Worm (Caenorhabditis elegans) whole organism, L1 larva: Measurements from ENCODE around the gene tag-10.
"Not testable (repeated sequence)": the region's sequence is repeated elsewhere in the genome, so short reads cannot be mapped to it uniquely, and the experiment has no call there.

Experiments used
- C34B4.2 ChIP-seq: sonication (generic microtip); optimal IDR thresholded peaks from 2 replicates; lab custom pipeline; 2017; ENCODE audit warnings: mild to moderate bottlenecking, missing genetic modification characterization, missing compliant biosample characterization
- F16B12.6 ChIP-seq: fragments of 150-350 bp; optimal IDR thresholded peaks from 2 replicates; lab custom pipeline; 2014; ENCODE audit warnings: missing biosample characterization, missing genetic modification characterization
- alr-1 ChIP-seq: fragments of 200-800 bp; sonication (Bioruptor generic); optimal IDR thresholded peaks from 2 replicates; lab custom pipeline; 2018; ENCODE audit warnings: borderline replicate concordance, mild to moderate bottlenecking, missing genetic modification characterization, missing compliant biosample characterization
- aly-2 ChIP-seq: fragments of 150-350 bp; optimal IDR thresholded peaks from 2 replicates; lab custom pipeline; 2014; ENCODE audit warnings: missing biosample characterization, missing genetic modification characterization
- ama-1 ChIP-seq: fragments of 150-350 bp; optimal IDR thresholded peaks from 2 replicates; lab custom pipeline; 2014
- blmp-1 ChIP-seq: fragments of 150-350 bp; optimal IDR thresholded peaks from 2 replicates; lab custom pipeline; 2014; ENCODE audit warnings: missing biosample characterization, missing genetic modification characterization
- ceh-63 ChIP-seq: fragments of 200-800 bp; sonication (Bioruptor generic); optimal IDR thresholded peaks from 2 replicates; lab custom pipeline; 2018; ENCODE audit warnings: mild to moderate bottlenecking, missing genetic modification characterization, missing compliant biosample characterization
- ceh-88 ChIP-seq: fragments of 200-800 bp; sonication (Bioruptor generic); IDR thresholded peaks from 2 replicates; pipeline ENCODE4 v1.3.6; 2022; ENCODE audit warnings: missing genetic modification characterization, missing compliant biosample characterization
- dsc-1 ChIP-seq: sonication (generic microtip); optimal IDR thresholded peaks from 2 replicates; lab custom pipeline; 2016; ENCODE audit warnings: mild to moderate bottlenecking, missing genetic modification characterization, missing compliant biosample characterization
- efl-1 ChIP-seq, 4 experiments: fragments of 150-350 bp; optimal IDR thresholded peaks in 3 of 4; peaks in 1 of 4; 1 replicate in 1 of 4; 2 replicates in 3 of 4; lab custom pipeline; 2014; ENCODE audit warnings: missing biosample characterization in 2 of 4, missing genetic modification characterization in 2 of 4, missing genetic modification reagents in 2 of 4
- elt-2 ChIP-seq: sonication (generic microtip); optimal IDR thresholded peaks from 2 replicates; lab custom pipeline; 2016; ENCODE audit warnings: missing genetic modification characterization, mild to moderate bottlenecking, inconsistent platforms, missing compliant biosample characterization, missing genetic modification reagents
- elt-3 ChIP-seq, 6 experiments: fragments of 150-350 bp in 1 of 6; sonication (generic microtip); optimal IDR thresholded peaks; 2 replicates each; lab custom pipeline; 2017 to 2018; ENCODE audit warnings: missing biosample characterization in 6 of 6, missing genetic modification characterization in 6 of 6, inconsistent platforms in 1 of 6
- ets-5 ChIP-seq: fragments of 200-800 bp; sonication (Bioruptor generic); IDR thresholded peaks from 2 replicates; pipeline ENCODE4 v1.3.6; 2022; ENCODE audit warnings: missing genetic modification characterization, missing compliant biosample characterization
- fkh-4 ChIP-seq: sonication (generic microtip); optimal IDR thresholded peaks from 2 replicates; lab custom pipeline; 2016; ENCODE audit warnings: missing compliant biosample characterization, missing genetic modification characterization, borderline replicate concordance
- fos-1 ChIP-seq: fragments of 150-350 bp; optimal IDR thresholded peaks from 2 replicates; lab custom pipeline; 2014; ENCODE audit warnings: missing biosample characterization, missing genetic modification characterization
- grh-1 ChIP-seq: fragments of 200-800 bp; sonication (Bioruptor generic); IDR thresholded peaks from 2 replicates; pipeline ENCODE4 v1.3.6; 2022; ENCODE audit warnings: missing genetic modification reagents, missing genetic modification characterization, missing compliant biosample characterization
- hlh-17 ChIP-seq: fragments of 200-800 bp; sonication (Bioruptor generic); optimal IDR thresholded peaks from 2 replicates; lab custom pipeline; 2018; ENCODE audit warnings: missing genetic modification characterization, mild to moderate bottlenecking, missing compliant biosample characterization, moderate library complexity, borderline replicate concordance
- hlh-4 ChIP-seq: sonication (generic microtip); optimal IDR thresholded peaks from 2 replicates; lab custom pipeline; 2016; ENCODE audit warnings: mild to moderate bottlenecking, missing genetic modification characterization, missing compliant biosample characterization
- hpl-2 ChIP-seq: fragments of 150-350 bp; optimal IDR thresholded peaks from 2 replicates; lab custom pipeline; 2014; ENCODE audit warnings: missing biosample characterization, missing genetic modification reagents, missing genetic modification characterization
- jun-1 ChIP-seq: fragments of 150-350 bp; optimal IDR thresholded peaks from 2 replicates; lab custom pipeline; 2014; ENCODE audit warnings: missing biosample characterization, missing genetic modification reagents, missing genetic modification characterization
- lin-14 ChIP-seq: fragments of 200-800 bp; sonication (Bioruptor generic); optimal IDR thresholded peaks from 2 replicates; lab custom pipeline; 2018; ENCODE audit warnings: mild to moderate bottlenecking, missing genetic modification characterization, moderate library complexity, missing compliant biosample characterization
- lin-15B ChIP-seq: fragments of 150-350 bp; sonication (generic microtip); optimal IDR thresholded peaks from 3 replicates; lab custom pipeline; 2014; ENCODE audit warnings: missing biosample characterization, missing genetic modification characterization
- lin-35 ChIP-seq, 2 experiments: fragments of 150-350 bp; optimal IDR thresholded peaks; 2 replicates each; lab custom pipeline; 2014; ENCODE audit warnings: missing biosample characterization in 2 of 2, missing genetic modification characterization in 2 of 2, missing genetic modification reagents in 2 of 2
- lsy-2 ChIP-seq, 2 experiments: fragments of 150-350 bp; optimal IDR thresholded peaks; 2 replicates each; lab custom pipeline; 2014; ENCODE audit warnings: missing biosample characterization in 2 of 2, missing genetic modification characterization in 2 of 2
- nhr-19 ChIP-seq: fragments of 200-800 bp; sonication (Bioruptor generic); conservative IDR thresholded peaks from 2 replicates; pipeline ENCODE4 v1.3.6; 2022; ENCODE audit warnings: missing genetic modification characterization, missing compliant biosample characterization
- nhr-20 ChIP-seq: sonication (generic microtip); optimal IDR thresholded peaks from 2 replicates; lab custom pipeline; 2016; ENCODE audit warnings: mild to moderate bottlenecking, missing genetic modification characterization, missing compliant biosample characterization
- nhr-237 ChIP-seq: fragments of 150-350 bp; optimal IDR thresholded peaks from 2 replicates; lab custom pipeline; 2014; ENCODE audit warnings: missing biosample characterization, missing genetic modification characterization
- nhr-47 ChIP-seq: sonication (generic microtip); optimal IDR thresholded peaks from 2 replicates; lab custom pipeline; 2016; ENCODE audit warnings: mild to moderate bottlenecking, missing genetic modification characterization, moderate library complexity, missing compliant biosample characterization
- nhr-71 ChIP-seq: sonication (generic microtip); optimal IDR thresholded peaks from 2 replicates; lab custom pipeline; 2016; ENCODE audit warnings: mild to moderate bottlenecking, missing genetic modification characterization, moderate library complexity, missing compliant biosample characterization
- nhr-77 ChIP-seq: fragments of 150-350 bp; optimal IDR thresholded peaks from 2 replicates; lab custom pipeline; 2014; ENCODE audit warnings: missing biosample characterization, missing genetic modification characterization
- nhr-84 ChIP-seq: sonication (generic microtip); optimal IDR thresholded peaks from 2 replicates; lab custom pipeline; 2017; ENCODE audit warnings: missing biosample characterization, missing genetic modification characterization
- nhr-90 ChIP-seq: sonication (generic microtip); optimal IDR thresholded peaks from 2 replicates; lab custom pipeline; 2016; ENCODE audit warnings: mild to moderate bottlenecking, missing genetic modification characterization, missing compliant biosample characterization; ENCODE audit not compliant: poor library complexity
- pax-3 ChIP-seq: fragments of 200-800 bp; sonication (Bioruptor generic); optimal IDR thresholded peaks from 2 replicates; lab custom pipeline; 2018; ENCODE audit warnings: mild to moderate bottlenecking, missing genetic modification characterization, moderate library complexity, missing compliant biosample characterization
- pqm-1 ChIP-seq: sonication (generic microtip); optimal IDR thresholded peaks from 3 replicates; lab custom pipeline; 2017; ENCODE audit warnings: missing biosample characterization, missing genetic modification characterization
- rnt-1 ChIP-seq: sonication (generic microtip); optimal IDR thresholded peaks from 2 replicates; lab custom pipeline; 2016; ENCODE audit warnings: mild to moderate bottlenecking, missing genetic modification characterization, moderate library complexity, missing compliant biosample characterization
- snpc-4 ChIP-seq: fragments of 150-350 bp; optimal IDR thresholded peaks from 2 replicates; lab custom pipeline; 2014; ENCODE audit warnings: missing biosample characterization, missing genetic modification characterization
- tlp-1 ChIP-seq: fragments of 150-350 bp; optimal IDR thresholded peaks from 2 replicates; lab custom pipeline; 2014; ENCODE audit warnings: missing biosample characterization, missing genetic modification characterization
- unc-30 ChIP-seq: sonication (generic microtip); optimal IDR thresholded peaks from 2 replicates; lab custom pipeline; 2017; ENCODE audit warnings: missing biosample characterization, missing genetic modification characterization
- unc-86 ChIP-seq: sonication (generic microtip); optimal IDR thresholded peaks from 2 replicates; lab custom pipeline; 2016; ENCODE audit warnings: missing genetic modification characterization, missing compliant biosample characterization
- unc-98 ChIP-seq: fragments of 200-800 bp; sonication (Bioruptor generic); IDR thresholded peaks from 2 replicates; pipeline ENCODE4 v1.3.6; 2022; ENCODE audit warnings: missing genetic modification characterization, missing compliant biosample characterization
- vab-15 ChIP-seq: sonication (generic microtip); optimal IDR thresholded peaks from 2 replicates; lab custom pipeline; 2017; ENCODE audit warnings: missing genotype, mild to moderate bottlenecking, missing genetic modification characterization, missing compliant biosample characterization
- zip-4 ChIP-seq: fragments of 200-800 bp; sonication (Bioruptor generic); optimal IDR thresholded peaks from 2 replicates; lab custom pipeline; 2018; ENCODE audit warnings: mild to moderate bottlenecking, missing genetic modification characterization, moderate library complexity, missing compliant biosample characterization
- ztf-11 ChIP-seq, 2 experiments: sonication (generic microtip); optimal IDR thresholded peaks; 2 replicates each; lab custom pipeline; 2016 to 2017; ENCODE audit warnings: missing genetic modification characterization in 2 of 2, missing biosample characterization in 1 of 2, missing compliant biosample characterization in 1 of 2

The tag-10 gene

ce11 chrII:13654723-13655122 lies 22.3 kb downstream of the tag-10 start, which contains the start of gene C31C9.9:
TSS of gene C31C9.9 (plus strand) at chrII:13655023.
- TF ChIP-seq zip-4 (GFP tag; lab: Kevin White, UChicago); C34B4.2 (tag; lab: Kevin White, UChicago); snpc-4 (tag; lab: Kevin White, UChicago): not testable (repeated sequence)

DNA sequence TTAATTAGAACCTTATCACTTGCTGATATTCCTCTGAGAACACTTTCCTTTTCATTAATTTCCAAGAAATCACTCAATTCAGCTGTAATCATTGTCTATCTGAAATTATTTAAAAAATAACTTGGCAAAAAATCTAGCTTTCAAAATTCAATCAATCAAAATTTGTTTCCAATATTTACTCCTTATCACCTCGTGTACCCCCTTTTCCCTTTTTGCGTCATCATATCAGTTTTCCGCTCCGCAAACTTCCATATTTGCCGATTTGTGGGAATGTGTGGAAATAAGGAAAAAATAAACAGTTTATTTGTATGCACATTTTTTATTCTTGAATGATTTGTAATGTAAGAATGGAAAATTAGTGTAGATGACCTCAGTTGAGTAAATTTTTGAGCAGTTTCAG lies 29.6 kb downstream of the tag-10 start, which contains the start of gene C31C9.6:
Gene C31C9.6, minus strand, starts transcription at position 101 of the 400 bp plus-strand sequence.
- not testable (repeated sequence) for TF ChIP-seq nhr-20; unc-86 (tag; lab: Kevin White, UChicago); nhr-90

ce11 chrII:13664416-13664815 lies 32.0 kb downstream of the tag-10 start:
- TF ChIP-seq nhr-20 (peak; percentile 39), lin-35 (GFP tag; optimal IDR thresholded peaks at IDR 0.05; lab: Kevin White, UChicago) (peak in 1 of 2 experiments; percentile 38), lin-14 (GFP tag; lab: Kevin White, UChicago) (peak; percentile 3), fkh-4 (tag; lab: Kevin White, UChicago) (no peak), efl-1 (optimal IDR thresholded peaks at IDR 0.05; lab: Kevin White, UChicago) (no peak), efl-1 (GFP tag; optimal IDR thresholded peaks at IDR 0.05 in 1 of 2; lab: Kevin White, UChicago) (peak in 1 of 2 experiments; percentile 53), elt-3 (tag; optimal IDR thresholded peaks at IDR 0.05; lab: Kevin White, UChicago) (peak in 2 of 6 experiments; percentile 47 to 77), elt-2 (tag; lab: Kevin White, UChicago) (peak; percentile 72), dsc-1 (tag; lab: Kevin White, UChicago) (no peak), blmp-1 (peak; percentile 50), rnt-1 (tag; lab: Kevin White, UChicago) (no peak), lsy-2 (tag; optimal IDR thresholded peaks at IDR 0.05; lab: Kevin White, UChicago) (peak in 1 of 2 experiments; percentile 78), nhr-237 (tag; lab: Kevin White, UChicago) (no peak), nhr-90 (peak; percentile 17), nhr-71 (tag; lab: Kevin White, UChicago) (peak; percentile 39)

DNA sequence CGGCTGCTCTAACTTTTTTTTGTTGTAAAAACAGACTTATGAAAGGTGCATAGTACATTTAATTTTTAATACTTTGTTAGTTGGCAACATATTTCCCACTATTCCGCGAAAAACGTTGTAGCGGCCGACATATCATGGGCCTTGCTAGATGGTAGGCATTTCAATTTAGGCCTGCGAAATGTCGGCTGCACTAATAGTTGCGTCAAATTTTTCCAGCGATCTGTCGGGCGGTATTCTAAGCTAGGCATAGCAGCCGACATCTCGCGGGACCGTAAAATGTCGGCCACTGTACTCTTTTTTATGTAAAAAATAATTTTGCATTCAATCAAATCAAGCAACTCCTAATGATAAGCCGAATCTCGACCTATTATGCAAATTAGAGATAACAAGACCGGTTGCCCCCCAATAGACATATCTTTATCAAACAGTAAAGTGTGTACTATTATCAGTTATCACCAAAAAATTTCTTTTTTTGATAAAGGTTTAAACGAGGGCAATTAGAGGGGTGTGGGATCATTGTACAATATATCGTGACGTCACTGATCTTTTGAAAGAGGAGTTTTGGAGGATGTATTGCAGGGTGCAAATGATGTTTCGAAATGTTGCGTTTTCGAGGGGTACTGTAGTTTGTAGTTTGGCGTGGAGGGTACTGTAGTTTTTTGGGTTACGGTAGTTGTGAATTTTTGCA lies 32.8 kb downstream of the tag-10 start:
- no peak for TF ChIP-seq lin-15B (tag; lab: Kevin White, UChicago)
- no peak for TF ChIP-seq vab-15 (tag; lab: Kevin White, UChicago)
- no peak for TF ChIP-seq hlh-17 (GFP tag; lab: Kevin White, UChicago)
- no peak for TF ChIP-seq ztf-11 (tag; optimal IDR thresholded peaks at IDR 0.05; lab: Kevin White, UChicago)
- TF ChIP-seq pqm-1 (tag; lab: Kevin White, UChicago), result no peak
- TF ChIP-seq hpl-2 (GFP tag; lab: Kevin White, UChicago), result no peak
- TF ChIP-seq nhr-19 (GFP tag; lab: Robert Waterston, UW), result 0 out of 2 replicates have a peak, but pooled peaks have one; percentile 4
- TF ChIP-seq nhr-47, result no peak
- no peak for TF ChIP-seq unc-98 (GFP tag; lab: Robert Waterston, UW)
- TF ChIP-seq fkh-4 (tag; lab: Kevin White, UChicago), result no peak
- no peak for TF ChIP-seq hlh-4 (tag; lab: Kevin White, UChicago)
- TF ChIP-seq ama-1, result no peak
- TF ChIP-seq ets-5 (GFP tag; lab: Robert Waterston, UW), result no peak
- TF ChIP-seq ceh-63, result no peak
- TF ChIP-seq fos-1 (tag; lab: Kevin White, UChicago), result no peak
- TF ChIP-seq nhr-237 (tag; lab: Kevin White, UChicago), result no peak
- TF ChIP-seq nhr-77 (tag; lab: Kevin White, UChicago), result no peak
- no peak for TF ChIP-seq pax-3 (tag; lab: Kevin White, UChicago)
- no peak for TF ChIP-seq ceh-88 (GFP tag; lab: Robert Waterston, UW)
- no peak for TF ChIP-seq snpc-4 (tag; lab: Kevin White, UChicago)
- no peak for TF ChIP-seq aly-2
- peak; percentile 15 for TF ChIP-seq jun-1 (tag; lab: Kevin White, UChicago)
- no peak for TF ChIP-seq zip-4 (GFP tag; lab: Kevin White, UChicago)
- no peak for TF ChIP-seq alr-1 (tag; lab: Kevin White, UChicago)
- TF ChIP-seq grh-1 (GFP tag; lab: Robert Waterston, UW), result no peak
- no peak for TF ChIP-seq F16B12.6
- peak in 1 of 2 experiments; percentile 26 for TF ChIP-seq lsy-2 (tag; optimal IDR thresholded peaks at IDR 0.05; lab: Kevin White, UChicago)
- TF ChIP-seq tlp-1 (tag; lab: Kevin White, UChicago), result peak; percentile 53
- TF ChIP-seq lin-14 (GFP tag; lab: Kevin White, UChicago), result peak; percentile 35
- no peak for TF ChIP-seq unc-30
- TF ChIP-seq elt-3 (tag; optimal IDR thresholded peaks at IDR 0.05; lab: Kevin White, UChicago), result peak in 4 of 6 experiments; percentile 39 to 73 (median 60)
- no peak for TF ChIP-seq nhr-84 (tag; lab: Kevin White, UChicago)
